Fruit fly (Drosophila melanogaster) whole organism, embryonic: ENCODE measurements around the gene Tsf2.

ENCODE experiments used
- Asciz ChIP-seq: fragments of 200-800 bp; sonication (Bioruptor generic); optimal IDR thresholded peaks from 2 replicates; lab custom pipeline; 2017; ENCODE audit warnings: missing biosample characterization, mild to moderate bottlenecking, missing genetic modification characterization, missing genetic modification reagents
- Bgb ChIP-seq: fragments of 200-800 bp; sonication (Bioruptor generic); IDR thresholded peaks from 2 replicates; pipeline ENCODE4 v1.3.6; 2022; ENCODE audit warnings: missing biosample characterization, missing genetic modification characterization; ENCODE audit not compliant: partially characterized antibody
- CG10274 ChIP-seq: fragments of 200-800 bp; sonication (Bioruptor generic); optimal IDR thresholded peaks from 3 replicates; lab custom pipeline; 2017; ENCODE audit warnings: missing biosample characterization, mild to moderate bottlenecking, missing genetic modification characterization
- CG10431 ChIP-seq: fragments of 200-800 bp; sonication (Bioruptor generic); optimal IDR thresholded peaks from 3 replicates; lab custom pipeline; 2018; ENCODE audit warnings: missing biosample characterization, mild to moderate bottlenecking, missing genetic modification characterization
- CG12104 ChIP-seq: fragments of 200-800 bp; sonication (Bioruptor generic); optimal IDR thresholded peaks from 3 replicates; lab custom pipeline; 2016; ENCODE audit warnings: missing biosample characterization, missing genetic modification characterization
- CG13287 ChIP-seq: fragments of 200-800 bp; sonication (Bioruptor generic); IDR thresholded peaks from 2 replicates; pipeline ENCODE4 v1.3.6; 2022; ENCODE audit warnings: missing biosample characterization, missing genetic modification characterization; ENCODE audit not compliant: partially characterized antibody
- CG14014 ChIP-seq: fragments of 200-800 bp; sonication (Bioruptor generic); IDR thresholded peaks from 2 replicates; pipeline ENCODE4 v1.3.6; 2022; ENCODE audit warnings: missing biosample characterization, missing genetic modification characterization
- CG15269 ChIP-seq: fragments of 200-800 bp; sonication (Bioruptor generic); optimal IDR thresholded peaks from 2 replicates; lab custom pipeline; 2018; ENCODE audit warnings: missing biosample characterization, mild to moderate bottlenecking, missing genetic modification characterization, moderate library complexity
- CG1529 ChIP-seq: fragments of 200-800 bp; sonication (Bioruptor generic); optimal IDR thresholded peaks from 3 replicates; lab custom pipeline; 2018; ENCODE audit warnings: missing biosample characterization, missing genetic modification characterization
- CG15601 ChIP-seq: fragments of 200-800 bp; sonication (Bioruptor generic); optimal IDR thresholded peaks from 3 replicates; lab custom pipeline; 2019; ENCODE audit warnings: missing biosample characterization, mild to moderate bottlenecking, missing genetic modification characterization, moderate library complexity
- CG17802 ChIP-seq: fragments of 200-800 bp; sonication (Bioruptor generic); optimal IDR thresholded peaks from 2 replicates; lab custom pipeline; 2018; ENCODE audit warnings: missing biosample characterization, mild to moderate bottlenecking, missing genetic modification characterization, moderate library complexity
- CG17829 ChIP-seq: fragments of 200-800 bp; optimal IDR thresholded peaks from 2 replicates; lab custom pipeline; 2019; ENCODE audit warnings: missing biosample characterization, mild to moderate bottlenecking, missing genetic modification characterization, moderate library complexity
- CG2875 ChIP-seq: fragments of 200-800 bp; sonication (Bioruptor generic); optimal IDR thresholded peaks from 2 replicates; lab custom pipeline; 2017; ENCODE audit warnings: missing biosample characterization, mild to moderate bottlenecking, missing genetic modification characterization, missing genetic modification reagents
- CG31365 ChIP-seq: fragments of 200-800 bp; sonication (Bioruptor generic); optimal IDR thresholded peaks from 2 replicates; lab custom pipeline; 2018; ENCODE audit warnings: missing biosample characterization, mild to moderate bottlenecking, missing genetic modification characterization
- CG31441 ChIP-seq: fragments of 200-800 bp; sonication (Bioruptor generic); IDR thresholded peaks from 2 replicates; pipeline ENCODE4 v1.3.6; 2022; ENCODE audit warnings: missing biosample characterization, missing genetic modification characterization
- CG33213 ChIP-seq: fragments of 200-800 bp; sonication (Bioruptor generic); optimal IDR thresholded peaks from 3 replicates; lab custom pipeline; 2016; ENCODE audit warnings: missing biosample characterization, missing genetic modification characterization
- CG4328 ChIP-seq: fragments of 200-800 bp; sonication (Bioruptor generic); optimal IDR thresholded peaks from 3 replicates; lab custom pipeline; 2017; ENCODE audit warnings: missing biosample characterization, missing genetic modification reagents, missing genetic modification characterization
- CG5245 ChIP-seq: fragments of 200-800 bp; sonication (Bioruptor generic); optimal IDR thresholded peaks from 3 replicates; lab custom pipeline; 2016; ENCODE audit warnings: missing biosample characterization, missing genetic modification characterization
- CG6254 ChIP-seq: fragments of 200-800 bp; sonication (Bioruptor generic); optimal IDR thresholded peaks from 3 replicates; lab custom pipeline; 2017; ENCODE audit warnings: mild to moderate bottlenecking, missing biosample characterization, missing genetic modification reagents, missing genetic modification characterization
- CG6765 ChIP-seq: fragments of 200-800 bp; sonication (Bioruptor generic); optimal IDR thresholded peaks from 3 replicates; lab custom pipeline; 2017; ENCODE audit warnings: missing biosample characterization, mild to moderate bottlenecking, missing genetic modification characterization
- Dp ChIP-seq: fragments of 200-800 bp; sonication (Bioruptor generic); optimal IDR thresholded peaks from 2 replicates; lab custom pipeline; 2018; ENCODE audit warnings: missing biosample characterization, mild to moderate bottlenecking, missing genetic modification characterization, moderate library complexity
- Ets65A ChIP-seq: fragments of 200-800 bp; sonication (Bioruptor generic); peaks from one replicate; lab custom pipeline; 2016; ENCODE audit warnings: missing biosample characterization, missing genetic modification characterization
- Ets97D ChIP-seq: fragments of 200-800 bp; sonication (Bioruptor generic); optimal IDR thresholded peaks from 3 replicates; lab custom pipeline; 2016; ENCODE audit warnings: missing biosample characterization, missing genetic modification characterization
- Gug ChIP-seq: fragments of 200-800 bp; sonication (Bioruptor generic); IDR thresholded peaks from 4 replicates; pipeline ENCODE4 v1.3.6; 2022; ENCODE audit warnings: missing biosample characterization, missing genetic modification characterization
- HLH3B ChIP-seq: fragments of 200-800 bp; sonication (Bioruptor generic); IDR thresholded peaks from 2 replicates; pipeline ENCODE4 v1.3.6; 2022; ENCODE audit warnings: missing biosample characterization, missing genetic modification characterization
- Hand ChIP-seq: fragments of 200-800 bp; sonication (Bioruptor generic); optimal IDR thresholded peaks from 2 replicates; lab custom pipeline; 2017; ENCODE audit warnings: mild to moderate bottlenecking, missing biosample characterization, missing genetic modification reagents, missing genetic modification characterization
- Hr39 ChIP-seq: fragments of >200 bp; optimal IDR thresholded peaks from 2 replicates; lab custom pipeline; 2017
- Max ChIP-seq: fragments of 200-800 bp; sonication (Bioruptor generic); optimal IDR thresholded peaks from 2 replicates; lab custom pipeline; 2016; ENCODE audit warnings: missing biosample characterization, mild to moderate bottlenecking, missing genetic modification characterization
- TFAM ChIP-seq: fragments of 200-800 bp; sonication (Bioruptor generic); optimal IDR thresholded peaks from 2 replicates; lab custom pipeline; 2017; ENCODE audit warnings: missing biosample characterization, missing genetic modification characterization, inconsistent platforms
- amos ChIP-seq: fragments of 200-800 bp; sonication (Bioruptor generic); IDR thresholded peaks from 2 replicates; pipeline ENCODE4 v1.3.6; 2022; ENCODE audit warnings: missing biosample characterization, missing genetic modification characterization; ENCODE audit not compliant: partially characterized antibody
- ara ChIP-seq: fragments of 200-800 bp; sonication (Bioruptor generic); IDR thresholded peaks from 2 replicates; pipeline ENCODE4 v1.3.6; 2022; ENCODE audit warnings: missing biosample characterization, missing genetic modification characterization
- cas ChIP-seq: fragments of 200-800 bp; sonication (Bioruptor generic); IDR thresholded peaks from 2 replicates; pipeline ENCODE4 v1.3.6; 2022; ENCODE audit warnings: missing biosample characterization, missing genetic modification characterization
- disco-r ChIP-seq: fragments of 200-800 bp; sonication (Bioruptor generic); optimal IDR thresholded peaks from 2 replicates; lab custom pipeline; 2016; ENCODE audit warnings: missing biosample characterization, missing genetic modification characterization
- dysf ChIP-seq: fragments of 200-800 bp; sonication (Bioruptor generic); IDR thresholded peaks from 3 replicates; pipeline ENCODE4 v1.3.6; 2022; ENCODE audit warnings: missing biosample characterization, missing genetic modification characterization
- ewg ChIP-seq: fragments of 200-800 bp; sonication (Bioruptor generic); optimal IDR thresholded peaks from 3 replicates; lab custom pipeline; 2017; ENCODE audit warnings: mild to moderate bottlenecking, missing biosample characterization, missing genetic modification reagents, missing genetic modification characterization
- fd96Cb ChIP-seq: fragments of 200-800 bp; sonication (Bioruptor generic); optimal IDR thresholded peaks from 2 replicates; lab custom pipeline; 2018; ENCODE audit warnings: missing biosample characterization, mild to moderate bottlenecking, missing genetic modification characterization, moderate library complexity
- gem ChIP-seq: fragments of 200-800 bp; sonication (Bioruptor generic); optimal IDR thresholded peaks from 2 replicates; lab custom pipeline; 2019; ENCODE audit warnings: missing biosample characterization, mild to moderate bottlenecking, missing genetic modification characterization, moderate library complexity
- gfzf ChIP-seq: fragments of 200-800 bp; sonication (Bioruptor generic); optimal IDR thresholded peaks from 2 replicates; lab custom pipeline; 2016; ENCODE audit warnings: missing biosample characterization, mild to moderate bottlenecking, missing genetic modification characterization, moderate library complexity
- ind ChIP-seq: fragments of 200-800 bp; sonication (Bioruptor generic); optimal IDR thresholded peaks from 3 replicates; lab custom pipeline; 2016; ENCODE audit warnings: missing biosample characterization, missing genetic modification characterization
- nau ChIP-seq: fragments of 200-800 bp; sonication (Bioruptor generic); optimal IDR thresholded peaks from 3 replicates; lab custom pipeline; 2017; ENCODE audit warnings: missing biosample characterization, mild to moderate bottlenecking, missing genetic modification characterization, missing genetic modification reagents
- onecut ChIP-seq: fragments of 200-800 bp; sonication (Bioruptor generic); IDR thresholded peaks from 2 replicates; pipeline ENCODE4 v1.3.6; 2022; ENCODE audit warnings: missing biosample characterization, missing genetic modification characterization
- prd ChIP-seq, 3 experiments: fragments of >200 bp in 2 of 3; fragments of 200-800 bp in 1 of 3; sonication (Bioruptor generic) in 1 of 3; optimal IDR thresholded peaks in 2 of 3; IDR thresholded peaks in 1 of 3; 2 replicates in 2 of 3; 3 replicates in 1 of 3; pipeline versions ENCODE4 v1.3.6 to Lab custom; 2017 to 2022; ENCODE audit warnings: missing biosample characterization in 1 of 3, missing genetic modification characterization in 1 of 3
- pzg ChIP-seq: fragments of 200-800 bp; sonication (Bioruptor generic); optimal IDR thresholded peaks from 3 replicates; lab custom pipeline; 2018; ENCODE audit warnings: missing biosample characterization, mild to moderate bottlenecking, missing genetic modification characterization, moderate library complexity
- repo ChIP-seq: fragments of 200-800 bp; sonication (Bioruptor generic); optimal IDR thresholded peaks from 2 replicates; lab custom pipeline; 2016; ENCODE audit warnings: missing biosample characterization, missing genetic modification characterization
- salm ChIP-seq: fragments of 200-800 bp; sonication (Bioruptor generic); optimal IDR thresholded peaks from 2 replicates; lab custom pipeline; 2018; ENCODE audit warnings: missing biosample characterization, mild to moderate bottlenecking, missing genetic modification characterization
- sc ChIP-seq, 3 experiments: fragments of >200 bp in 2 of 3; fragments of 200-800 bp in 1 of 3; sonication (Bioruptor generic) in 1 of 3; optimal IDR thresholded peaks; 2 replicates in 2 of 3; 3 replicates in 1 of 3; lab custom pipeline; 2017; ENCODE audit warnings: mild to moderate bottlenecking in 1 of 3, missing biosample characterization in 1 of 3, missing genetic modification characterization in 1 of 3, missing genetic modification reagents in 1 of 3
- sens-2 ChIP-seq: fragments of 200-800 bp; sonication (Bioruptor generic); IDR thresholded peaks from 2 replicates; pipeline ENCODE4 v1.3.6; 2022; ENCODE audit warnings: missing biosample characterization, missing genetic modification characterization
- sisA ChIP-seq: fragments of 200-800 bp; sonication (Bioruptor generic); IDR thresholded peaks from 2 replicates; pipeline ENCODE4 v1.3.6; 2022; ENCODE audit warnings: missing biosample characterization, missing genetic modification characterization
- tx ChIP-seq: fragments of 200-800 bp; sonication (Bioruptor generic); optimal IDR thresholded peaks from 2 replicates; lab custom pipeline; 2016; ENCODE audit warnings: missing biosample characterization, missing genetic modification characterization

Gene Tsf2

dm6 chr3L:12523941-12524340, 9.6 kb downstream of the Tsf2 start, which contains the start of the genes ver and Gcn5 (continued):
- TF ChIP-seq CG4328 (GFP tag; lab: Kevin White, UChicago) (peak; percentile 74), Max (GFP tag; lab: Kevin White, UChicago) (peak; percentile 90), gfzf (peak; percentile 48), Asciz (GFP tag; lab: Kevin White, UChicago) (peak; percentile 87), sc (optimal IDR thresholded peaks at IDR 0.05; lab: Kevin White, UChicago) (no peak), sc (GFP tag; optimal IDR thresholded peaks at IDR 0.05; lab: Kevin White, UChicago) (peak; percentile 73), Ets65A (GFP tag; lab: Kevin White, UChicago) (peak; percentile 98), sisA (GFP tag; lab: Robert Waterston, UW) (peak; percentile 92), CG31441 (GFP tag; lab: Robert Waterston, UW) (peak; percentile 95), Hand (GFP tag; lab: Kevin White, UChicago) (peak; percentile 70), Ets97D (peak; percentile 85), CG13287 (GFP tag; lab: Robert Waterston, UW) (peak; percentile 44; the same call in 1 of the 2 replicates), cas (peak; percentile 77), nau (GFP tag; lab: Kevin White, UChicago) (no peak), tx (GFP tag; lab: Kevin White, UChicago) (peak; percentile 83), onecut (GFP tag; lab: Robert Waterston, UW) (peak; percentile 84), CG10431 (GFP tag; lab: Kevin White, UChicago) (peak; percentile 62), CG6254 (GFP tag; lab: Kevin White, UChicago) (peak; percentile 83), repo (GFP tag; lab: Kevin White, UChicago) (peak; percentile 49), CG2875 (GFP tag; lab: Kevin White, UChicago) (peak; percentile 79), ara (GFP tag; lab: Robert Waterston, UW) (peak; percentile 89), CG6765 (peak; percentile 74), CG15269 (tag; lab: Kevin White, UChicago) (peak; percentile 95), Dp (GFP tag; lab: Kevin White, UChicago) (peak; percentile 58), CG17802 (peak; percentile 70), pzg (GFP tag; lab: Kevin White, UChicago) (peak; percentile 52), Bgb (GFP tag; lab: Robert Waterston, UW) (no peak), Gug (GFP tag; lab: Robert Waterston, UW) (peak; percentile 94), gem (tag; lab: Kevin White, UChicago) (peak; percentile 95), TFAM (GFP tag; lab: Kevin White, UChicago) (peak; percentile 53), ind (peak; percentile 90), CG31365 (tag; lab: Kevin White, UChicago) (peak; percentile 65), CG14014 (GFP tag; lab: Robert Waterston, UW) (peak; percentile 94), dysf (GFP tag; lab: Robert Waterston, UW) (peak; percentile 95), Hr39 (lab: Kevin White, UChicago) (no peak), disco-r (GFP tag; lab: Kevin White, UChicago) (peak; percentile 35), CG10274 (peak; percentile 75), fd96Cb (tag; lab: Kevin White, UChicago) (peak; percentile 91), CG17829 (tag; lab: Kevin White, UChicago) (peak; percentile 91), amos (GFP tag; lab: Robert Waterston, UW) (0 out of 2 replicates have a peak, but pooled peaks have one; percentile 25), CG5245 (GFP tag; lab: Kevin White, UChicago) (peak; percentile 67), ewg (GFP tag; lab: Kevin White, UChicago) (peak; percentile 90), sens-2 (GFP tag; lab: Robert Waterston, UW) (peak; percentile 82; the same call in 1 of the 2 replicates), HLH3B (peak; percentile 92), CG15601 (peak; percentile 87), salm (tag; lab: Kevin White, UChicago) (peak; percentile 74), CG12104 (GFP tag; lab: Kevin White, UChicago) (peak; percentile 87), CG33213 (GFP tag; lab: Kevin White, UChicago) (peak; percentile 68), CG1529 (GFP tag; lab: Kevin White, UChicago) (peak; percentile 84), prd (optimal IDR thresholded peaks at IDR 0.05; lab: Kevin White, UChicago) (no peak), prd (GFP tag; IDR thresholded peaks at IDR 0.05; lab: Robert Waterston, UW) (peak; percentile 97)
